Fruit fly (Drosophila melanogaster): ENCODE data around the gene CG42854.

The CG42854 gene

DNA sequence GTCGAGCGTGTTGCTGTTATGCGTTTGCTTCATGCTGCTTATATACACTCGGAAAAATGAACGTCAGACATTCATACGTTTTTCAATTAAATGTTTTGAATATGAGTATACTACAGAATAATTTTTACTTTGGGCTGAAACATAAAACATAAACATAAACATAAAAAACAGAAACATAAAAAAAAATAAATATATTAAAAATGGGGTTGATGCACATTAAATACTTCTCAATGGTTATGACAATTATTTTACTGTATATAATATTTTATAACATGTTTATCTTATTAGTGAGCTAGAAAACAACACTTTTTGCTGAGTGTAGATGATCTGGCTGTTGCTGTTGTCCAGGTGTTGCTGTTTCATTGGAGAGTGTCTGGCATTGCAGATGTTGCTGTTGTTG is 9.4 kb downstream of the CG42854 start (continued):
- TF ChIP-seq CG8319 (GFP tag; optimal IDR thresholded peaks at IDR 0.05) (peak; percentile 51), vri (GFP tag; optimal IDR thresholded peaks at IDR 0.05) (no peak), net (GFP tag; optimal IDR thresholded peaks at IDR 0.05) (peak; percentile 78), CG9139 (GFP tag; optimal IDR thresholded peaks at IDR 0.05) (peak; percentile 18), esn (GFP tag; optimal IDR thresholded peaks at IDR 0.05) (peak; percentile 61), Blimp-1 (GFP tag; optimal IDR thresholded peaks at IDR 0.05) (no peak), Hr4 (GFP tag; optimal IDR thresholded peaks at IDR 0.05) (peak; percentile 69), Gug (GFP tag; IDR thresholded peaks at IDR 0.05) (no peak; the same call in 1 of the 2 replicates), CG6808 (GFP tag; optimal IDR thresholded peaks at IDR 0.05) (peak; percentile 70), lz (GFP tag; optimal IDR thresholded peaks at IDR 0.05) (peak; percentile 28)

DNA sequence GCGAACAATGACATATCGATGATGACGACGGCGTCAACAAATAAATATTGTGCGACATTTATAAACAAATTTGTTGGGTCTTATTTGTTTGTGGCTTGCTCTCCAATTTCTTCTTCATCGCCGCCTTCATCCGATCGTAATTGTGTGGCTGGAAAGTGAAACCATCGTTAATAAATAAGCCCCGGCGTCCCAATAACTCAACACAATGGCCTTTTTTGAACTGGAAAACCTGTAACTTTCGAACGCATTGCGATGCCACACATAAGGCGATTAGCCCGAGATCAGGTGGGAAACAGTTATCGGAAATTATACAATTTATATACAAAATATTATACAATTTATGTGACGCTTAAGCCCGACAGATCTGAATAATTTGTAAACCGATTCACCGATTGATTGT is 10.3 kb downstream of the CG42854 start:
- TF ChIP-seq fkh (GFP tag; optimal IDR thresholded peaks at IDR 0.05): no peak

DNA sequence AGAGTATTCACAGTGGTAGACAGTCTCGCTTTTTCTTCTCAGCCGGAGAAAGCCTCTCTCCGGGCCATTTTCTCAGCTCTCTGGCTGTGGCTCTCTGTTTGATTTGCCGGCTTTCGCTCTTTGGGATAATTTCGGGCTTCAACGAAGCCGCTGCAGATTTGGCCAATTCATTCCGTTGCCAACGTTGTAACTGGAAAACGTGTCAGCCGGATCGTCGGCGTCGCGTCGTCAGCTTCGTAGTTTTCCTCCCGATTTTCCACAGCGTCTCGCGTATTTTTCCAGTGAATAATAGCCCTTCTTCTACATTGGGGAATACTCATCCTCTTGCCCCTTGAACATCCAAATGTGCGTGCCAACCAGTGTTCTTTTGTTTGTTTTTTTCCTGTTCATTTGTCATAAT is 14.2 kb downstream of the CG42854 start, which contains the start of gene f:
Gene f (plus strand): TSS at position 301 of the 400 bp plus-strand sequence.
- no peak for TF ChIP-seq fd85E (GFP tag; optimal IDR thresholded peaks at IDR 0.05)
- TF ChIP-seq eg (GFP tag; IDR thresholded peaks at IDR 0.05): 0 out of 3 replicates have a peak, but pooled peaks have one; percentile 16

DNA sequence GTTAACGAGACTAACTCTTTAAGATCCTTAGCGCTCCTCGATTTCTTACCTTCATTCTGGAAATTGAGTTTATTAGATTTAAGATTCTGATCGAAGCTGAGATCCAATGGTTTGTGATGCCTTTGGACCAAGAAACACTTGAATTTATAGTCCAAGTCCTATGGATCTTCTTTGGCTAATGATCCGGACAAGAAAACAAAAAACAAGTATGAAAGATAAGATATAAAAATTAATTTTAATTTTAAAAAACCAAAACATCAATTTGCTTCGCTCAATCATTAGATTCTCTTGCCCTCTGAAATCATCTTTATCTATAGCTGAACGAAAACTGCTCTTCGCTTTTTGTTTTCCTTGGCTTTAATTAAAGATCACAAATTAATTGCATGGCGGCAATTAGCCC is 15.9 kb downstream of the CG42854 start, which contains the start of gene CG10597:
Gene CG10597 (minus strand): TSS at position 101 of the 400 bp plus-strand sequence.
- TF ChIP-seq cyc (GFP tag; optimal IDR thresholded peaks at IDR 0.05): no peak
- TF ChIP-seq CG7368 (GFP tag; optimal IDR thresholded peaks at IDR 0.05): no peak
- TF ChIP-seq Eip93F (GFP tag; optimal IDR thresholded peaks at IDR 0.05): no peak
- no peak for TF ChIP-seq CG6792 (GFP tag; optimal IDR thresholded peaks at IDR 0.05)
- no peak for TF ChIP-seq achi (GFP tag; optimal IDR thresholded peaks at IDR 0.05)
- TF ChIP-seq Sox15 (GFP tag; optimal IDR thresholded peaks at IDR 0.05): no peak
- no peak for TF ChIP-seq CG34406 (GFP tag; optimal IDR thresholded peaks at IDR 0.05)
- no peak for TF ChIP-seq CG4318 (GFP tag; optimal IDR thresholded peaks at IDR 0.05)
- no peak for TF ChIP-seq CG31627 (GFP tag; optimal IDR thresholded peaks at IDR 0.05)
- TF ChIP-seq eg (GFP tag; IDR thresholded peaks at IDR 0.05): no peak
- TF ChIP-seq vri (GFP tag; optimal IDR thresholded peaks at IDR 0.05): no peak
- TF ChIP-seq net (GFP tag; optimal IDR thresholded peaks at IDR 0.05): no peak
- no peak for TF ChIP-seq svp (GFP tag)
- no peak for TF ChIP-seq esn (GFP tag; optimal IDR thresholded peaks at IDR 0.05)

DNA sequence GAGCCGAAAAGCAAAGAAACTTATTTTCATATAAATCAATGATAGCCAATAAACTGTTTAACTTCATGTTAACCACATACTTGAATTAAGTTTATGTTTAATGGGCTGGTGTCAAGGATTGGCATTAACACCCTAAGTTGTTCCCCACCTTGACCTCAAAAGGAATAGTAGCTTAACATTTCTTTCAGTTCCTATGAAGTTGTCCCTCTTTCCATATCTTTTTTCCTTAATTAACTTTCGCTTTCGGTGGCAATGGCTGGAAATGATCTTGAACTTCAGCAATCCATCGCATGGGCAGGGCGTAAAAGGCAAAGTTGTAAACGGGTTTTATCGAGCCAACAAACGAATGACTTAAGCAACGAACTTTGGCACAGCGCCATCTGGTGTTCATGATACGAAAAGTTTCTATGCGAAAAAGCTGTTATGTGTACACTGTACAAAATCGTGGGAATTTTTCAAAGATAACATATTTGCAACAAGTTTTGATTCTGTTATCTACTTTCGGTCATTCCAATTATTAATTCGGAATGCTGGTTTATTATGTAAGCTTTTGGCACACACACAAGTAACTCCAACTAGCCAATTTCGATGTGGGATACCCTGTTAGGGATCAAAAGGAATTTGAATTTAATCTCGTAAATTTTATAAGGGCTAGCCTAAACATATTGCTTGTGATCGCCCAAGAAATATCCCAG is 17.2 kb downstream of the CG42854 start:
- TF ChIP-seq svp (GFP tag) (peak; percentile 74), CG3032 (tag; optimal IDR thresholded peaks at IDR 0.05) (peak; percentile 59), salr (GFP tag; optimal IDR thresholded peaks at IDR 0.05) (no peak), Eip93F (GFP tag; optimal IDR thresholded peaks at IDR 0.05) (no peak), CG10669 (GFP tag; optimal IDR thresholded peaks at IDR 0.05) (no peak), CG6276 (GFP tag; optimal IDR thresholded peaks at IDR 0.05) (no peak), CG4318 (GFP tag; optimal IDR thresholded peaks at IDR 0.05) (peak; percentile 34), CG8632 (GFP tag; optimal IDR thresholded peaks at IDR 0.05) (no peak), Sox14 (GFP tag; optimal IDR thresholded peaks at IDR 0.05) (peak; percentile 54), Blimp-1 (GFP tag; optimal IDR thresholded peaks at IDR 0.05) (peak; percentile 97), net (GFP tag; optimal IDR thresholded peaks at IDR 0.05) (no peak), pdm3 (GFP tag; optimal IDR thresholded peaks at IDR 0.05) (peak; percentile 65), cyc (GFP tag; optimal IDR thresholded peaks at IDR 0.05) (no peak), eg (GFP tag; IDR thresholded peaks at IDR 0.05) (no peak), Ets21C (GFP tag; optimal IDR thresholded peaks at IDR 0.05) (peak; percentile 26), OdsH (GFP tag; optimal IDR thresholded peaks at IDR 0.05) (peak; percentile 57), Lpt (GFP tag; optimal IDR thresholded peaks at IDR 0.05) (peak; percentile 40), Eip78C (GFP tag) (peak; percentile 83), CG11294 (GFP tag; IDR thresholded peaks at IDR 0.05) (no peak), CG31627 (GFP tag; optimal IDR thresholded peaks at IDR 0.05) (peak; percentile 51), Eip75B (GFP tag; optimal IDR thresholded peaks at IDR 0.05) (no peak), spab (GFP tag; optimal IDR thresholded peaks at IDR 0.05) (no peak), Sox102F (GFP tag; optimal IDR thresholded peaks at IDR 0.05) (peak; percentile 34), dac (GFP tag; optimal IDR thresholded peaks at IDR 0.05) (peak; percentile 37), Ets96B (tag; optimal IDR thresholded peaks at IDR 0.05) (no peak), Hr4 (GFP tag; optimal IDR thresholded peaks at IDR 0.05) (peak; percentile 48), CG8119 (GFP tag; IDR thresholded peaks at IDR 0.05) (peak; percentile 51; the same call in 1 of the 3 replicates), CG6808 (GFP tag; optimal IDR thresholded peaks at IDR 0.05) (no peak), vri (GFP tag; optimal IDR thresholded peaks at IDR 0.05) (no peak), Gug (GFP tag; IDR thresholded peaks at IDR 0.05) (no peak)
